Fruit fly (Drosophila melanogaster) Kc167 (cell line): Measurements from ENCODE around the gene CG10663.

Experiments
- Myc ChIP-seq: fragments of >200 bp; optimal IDR thresholded peaks from 2 replicates; lab custom pipeline; 2017; ENCODE audit warnings: missing external identifiers
- Sin3A ChIP-seq: fragments of >200 bp; optimal IDR thresholded peaks from 2 replicates; lab custom pipeline; 2018; ENCODE audit warnings: missing external identifiers
- h ChIP-seq: fragments of >200 bp; optimal IDR thresholded peaks from 3 replicates; lab custom pipeline; 2018; ENCODE audit warnings: missing external identifiers
- insv ChIP-seq: fragments of >200 bp; optimal IDR thresholded peaks from 3 replicates; lab custom pipeline; 2018; ENCODE audit warnings: missing external identifiers
- psq ChIP-seq: fragments of >200 bp; optimal IDR thresholded peaks from 2 replicates; lab custom pipeline; 2017; ENCODE audit warnings: missing external identifiers
- ttk ChIP-seq: sonication (Bioruptor generic); optimal IDR thresholded peaks from 2 replicates; lab custom pipeline; 2017; ENCODE audit warnings: missing external identifiers

Gene CG10663

dm6 chr3L:12484948-12485347, at the start of gene CG10663:
Gene CG10663 (minus strand): TSS chr3L:12485035.
- TF ChIP-seq insv (lab: Kevin White, UChicago) (no peak), h (no peak), Sin3A (lab: Kevin White, UChicago) (no peak), ttk (no peak), Myc (no peak), psq (no peak)

- TF ChIP-seq psq (no peak), Myc (no peak), ttk (no peak), insv (lab: Kevin White, UChicago) (no peak), h (no peak), Sin3A (lab: Kevin White, UChicago) (no peak)
These were observed 49.5 kb upstream of the CG10663 start, which contains the start of gene Pmm2 for dm6 chr3L:12534318-12534717. Gene Pmm2 (plus strand): TSS chr3L:12534590.

dm6 chr3L:12533392-12534070, 48.7 kb upstream of the CG10663 start, which contains the start of the genes Tsf2 and CG34242:
Gene Tsf2 (minus strand): TSS chr3L:12533724.
Gene CG34242 (plus strand): TSS chr3L:12533996.
- TF ChIP-seq ttk = no peak
- TF ChIP-seq psq = no peak
- no peak for TF ChIP-seq Sin3A (lab: Kevin White, UChicago)
- TF ChIP-seq h = no peak

dm6 chr3L:12532220-12532619, 47.4 kb upstream of the CG10663 start:
- TF ChIP-seq insv (lab: Kevin White, UChicago) (no peak), ttk (no peak), psq (no peak), h (no peak), Sin3A (lab: Kevin White, UChicago) (no peak), Myc (no peak)

- TF ChIP-seq h = no peak
- TF ChIP-seq Sin3A (lab: Kevin White, UChicago) = no peak
- TF ChIP-seq ttk = no peak
- no peak for TF ChIP-seq insv (lab: Kevin White, UChicago)
- no peak for TF ChIP-seq Myc
- TF ChIP-seq psq = no peak
These were observed 45.2 kb upstream of the CG10663 start, which contains the start of gene nst for dm6 chr3L:12530044-12530443. Gene nst (minus strand): TSS chr3L:12530171.

dm6 chr3L:12529431-12530007, 44.7 kb upstream of the CG10663 start:
- TF ChIP-seq ttk (no peak), h (no peak), Myc (no peak), insv (lab: Kevin White, UChicago) (no peak), Sin3A (lab: Kevin White, UChicago) (no peak), psq (no peak)

dm6 chr3L:12526433-12527113, 41.7 kb upstream of the CG10663 start, which contains the start of gene eIF2beta:
Gene eIF2beta (minus strand): TSS chr3L:12526731.
- no peak for TF ChIP-seq Myc
- TF ChIP-seq psq = no peak
- no peak for TF ChIP-seq insv (lab: Kevin White, UChicago)
- TF ChIP-seq Sin3A (lab: Kevin White, UChicago) = no peak
- no peak for TF ChIP-seq ttk
- no peak for TF ChIP-seq h

dm6 chr3L:12523941-12524340, 39.1 kb upstream of the CG10663 start, which contains the start of the genes ver and Gcn5:
Gene ver (plus strand): TSS chr3L:12523987.
Gene Gcn5 (minus strand): TSS chr3L:12524014.
- TF ChIP-seq Sin3A (lab: Kevin White, UChicago) (no peak), insv (lab: Kevin White, UChicago) (no peak), psq (no peak), Myc (no peak), h (no peak), ttk (no peak)

dm6 chr3L:12519315-12519714, 34.5 kb upstream of the CG10663 start:
- TF ChIP-seq h (no peak), Myc (no peak), Sin3A (lab: Kevin White, UChicago) (no peak), ttk (no peak), insv (lab: Kevin White, UChicago) (no peak), psq (no peak)

- TF ChIP-seq Myc (no peak), ttk (no peak)
These were observed 32.8 kb upstream of the CG10663 start for dm6 chr3L:12517443-12518209.

- TF ChIP-seq insv (lab: Kevin White, UChicago) = no peak
- no peak for TF ChIP-seq h
- TF ChIP-seq psq = no peak
- no peak for TF ChIP-seq ttk
- TF ChIP-seq Sin3A (lab: Kevin White, UChicago) = no peak
- no peak for TF ChIP-seq Myc
These were observed 31.0 kb upstream of the CG10663 start for dm6 chr3L:12515691-12516455.

dm6 chr3L:12514762-12515215, 30.0 kb upstream of the CG10663 start, which contains the start of the genes sti and tral:
Gene sti (minus strand): TSS chr3L:12514815.
Gene tral (plus strand): TSS chr3L:12515059.
- TF ChIP-seq psq (no peak), insv (lab: Kevin White, UChicago) (no peak), h (no peak), ttk (no peak), Myc (no peak), Sin3A (lab: Kevin White, UChicago) (no peak)
